Fruit fly (Drosophila melanogaster) whole organism, embryonic: ENCODE measurements around the gene UQCR-6.4L.
A peak's percentile ranks its signal among the peaks of the same experiment; 100 is the strongest.

ENCODE experiments used
- Bdp1 ChIP-seq: fragments of 200-800 bp; sonication (Bioruptor generic); optimal IDR thresholded peaks from 3 replicates; lab custom pipeline; 2016; ENCODE audit warnings: missing biosample characterization, missing genetic modification characterization
- Bteb2 ChIP-seq: fragments of 200-800 bp; sonication (Bioruptor generic); optimal IDR thresholded peaks from 2 replicates; lab custom pipeline; 2016; ENCODE audit warnings: missing biosample characterization, missing genetic modification characterization
- CG11456 ChIP-seq: fragments of 200-800 bp; sonication (Bioruptor generic); IDR thresholded peaks from 3 replicates; pipeline ENCODE4 v1.3.6; 2022; ENCODE audit warnings: missing biosample characterization, missing genetic modification characterization
- CG1233 ChIP-seq: fragments of 200-800 bp; sonication (Bioruptor generic); optimal IDR thresholded peaks from 4 replicates; lab custom pipeline; 2018; ENCODE audit warnings: missing biosample characterization, mild to moderate bottlenecking, missing genetic modification characterization
- CG16815 ChIP-seq: fragments of 200-800 bp; sonication (Bioruptor generic); optimal IDR thresholded peaks from 3 replicates; lab custom pipeline; 2017; ENCODE audit warnings: missing biosample characterization, mild to moderate bottlenecking, missing genetic modification characterization
- CG17612 ChIP-seq: fragments of 200-800 bp; sonication (Bioruptor generic); IDR thresholded peaks from 2 replicates; pipeline ENCODE4 v1.3.6; 2022; ENCODE audit warnings: missing biosample characterization, missing genetic modification characterization
- CG1832 ChIP-seq: fragments of 200-800 bp; sonication (Bioruptor generic); optimal IDR thresholded peaks from 2 replicates; lab custom pipeline; 2017; ENCODE audit warnings: missing biosample characterization, mild to moderate bottlenecking, missing genetic modification characterization, inconsistent platforms
- CG18476 ChIP-seq: fragments of 200-800 bp; sonication (Bioruptor generic); optimal IDR thresholded peaks from 2 replicates; lab custom pipeline; 2016; ENCODE audit warnings: missing biosample characterization, mild to moderate bottlenecking, missing genetic modification characterization
- CG32772 ChIP-seq: fragments of 200-800 bp; sonication (Bioruptor generic); IDR thresholded peaks from 2 replicates; pipeline ENCODE4 v1.3.6; 2022; ENCODE audit warnings: missing biosample characterization, missing genetic modification characterization
- CG33213 ChIP-seq: fragments of 200-800 bp; sonication (Bioruptor generic); optimal IDR thresholded peaks from 3 replicates; lab custom pipeline; 2016; ENCODE audit warnings: missing biosample characterization, missing genetic modification characterization
- CG34422 ChIP-seq: fragments of 200-800 bp; sonication (Bioruptor generic); IDR thresholded peaks from 3 replicates; pipeline ENCODE4 v1.3.6; 2022; ENCODE audit warnings: missing biosample characterization, missing genetic modification characterization
- CG4328 ChIP-seq: fragments of 200-800 bp; sonication (Bioruptor generic); optimal IDR thresholded peaks from 3 replicates; lab custom pipeline; 2017; ENCODE audit warnings: missing biosample characterization, missing genetic modification reagents, missing genetic modification characterization
- CG5245 ChIP-seq: fragments of 200-800 bp; sonication (Bioruptor generic); optimal IDR thresholded peaks from 3 replicates; lab custom pipeline; 2016; ENCODE audit warnings: missing biosample characterization, missing genetic modification characterization
- CG6654 ChIP-seq: fragments of 200-800 bp; sonication (Bioruptor generic); optimal IDR thresholded peaks from 2 replicates; lab custom pipeline; 2017; ENCODE audit warnings: missing biosample characterization, mild to moderate bottlenecking, missing genetic modification characterization
- CG8281 ChIP-seq: fragments of 200-800 bp; sonication (Bioruptor generic); optimal IDR thresholded peaks from 2 replicates; lab custom pipeline; 2018; ENCODE audit warnings: missing biosample characterization, mild to moderate bottlenecking, missing genetic modification characterization, moderate library complexity
- CG8388 ChIP-seq: fragments of 200-800 bp; sonication (Bioruptor generic); optimal IDR thresholded peaks from 2 replicates; lab custom pipeline; 2019; ENCODE audit warnings: missing biosample characterization, mild to moderate bottlenecking, missing genetic modification characterization, moderate library complexity
- CG8478 ChIP-seq: fragments of >200 bp; optimal IDR thresholded peaks from 2 replicates; lab custom pipeline; 2018
- CG9437 ChIP-seq: fragments of 200-800 bp; sonication (Bioruptor generic); optimal IDR thresholded peaks from 2 replicates; lab custom pipeline; 2018; ENCODE audit warnings: missing biosample characterization, mild to moderate bottlenecking, missing genetic modification characterization
- CG9797 ChIP-seq: fragments of 200-800 bp; sonication (Bioruptor generic); optimal IDR thresholded peaks from 3 replicates; lab custom pipeline; 2018; ENCODE audit warnings: missing biosample characterization, mild to moderate bottlenecking, missing genetic modification characterization
- D19A ChIP-seq: fragments of 200-800 bp; optimal IDR thresholded peaks from 3 replicates; lab custom pipeline; 2019; ENCODE audit warnings: missing biosample characterization, mild to moderate bottlenecking, missing genetic modification characterization, moderate library complexity
- Dfd ChIP-seq, 2 experiments: fragments of >200 bp; optimal IDR thresholded peaks; 2 replicates each; lab custom pipeline; 2017; ENCODE audit warnings: missing biosample characterization in 2 of 2, missing genetic modification characterization in 2 of 2
- Doc2 ChIP-seq: fragments of 200-800 bp; sonication (Bioruptor generic); IDR thresholded peaks from 2 replicates; pipeline ENCODE4 v1.3.6; 2022; ENCODE audit warnings: missing biosample characterization, missing genetic modification characterization
- E2f1 ChIP-seq: fragments of 200-800 bp; sonication (Bioruptor generic); IDR thresholded peaks from 2 replicates; pipeline ENCODE4 v1.3.6; 2022; ENCODE audit warnings: missing biosample characterization, missing genetic modification characterization
- Gug ChIP-seq: fragments of 200-800 bp; sonication (Bioruptor generic); IDR thresholded peaks from 4 replicates; pipeline ENCODE4 v1.3.6; 2022; ENCODE audit warnings: missing biosample characterization, missing genetic modification characterization
- HLHmδ ChIP-seq: fragments of 200-800 bp; sonication (Bioruptor generic); optimal IDR thresholded peaks from 2 replicates; lab custom pipeline; 2018; ENCODE audit warnings: missing biosample characterization, mild to moderate bottlenecking, missing genetic modification characterization, moderate library complexity
- Hey ChIP-seq: fragments of 200-800 bp; sonication (Bioruptor generic); optimal IDR thresholded peaks from 3 replicates; lab custom pipeline; 2018; ENCODE audit warnings: missing biosample characterization, mild to moderate bottlenecking, missing genetic modification characterization
- Mes4 ChIP-seq: fragments of 200-800 bp; sonication (Bioruptor generic); optimal IDR thresholded peaks from 2 replicates; lab custom pipeline; 2016; ENCODE audit warnings: missing biosample characterization, missing genetic modification characterization
- Mrtf ChIP-seq: fragments of 200-800 bp; sonication (Bioruptor generic); IDR thresholded peaks from 3 replicates; pipeline ENCODE4 v1.3.6; 2022; ENCODE audit warnings: missing biosample characterization, missing genetic modification characterization
- Myb ChIP-seq: fragments of 200-800 bp; sonication (Bioruptor generic); optimal IDR thresholded peaks from 2 replicates; lab custom pipeline; 2016; ENCODE audit warnings: missing biosample characterization, missing genetic modification characterization
- Rfx ChIP-seq: fragments of 200-800 bp; sonication (Bioruptor generic); IDR thresholded peaks from 2 replicates; pipeline ENCODE4 v1.3.6; 2022; ENCODE audit warnings: missing biosample characterization, missing genetic modification characterization
- Sin3A ChIP-seq: fragments of >200 bp; optimal IDR thresholded peaks from 2 replicates; lab custom pipeline; 2018
- YL-1 ChIP-seq: fragments of 200-800 bp; sonication (Bioruptor generic); optimal IDR thresholded peaks from 3 replicates; lab custom pipeline; 2017; ENCODE audit warnings: missing biosample characterization, mild to moderate bottlenecking, missing genetic modification characterization
- az2 ChIP-seq: fragments of 200-800 bp; sonication (Bioruptor generic); optimal IDR thresholded peaks from 3 replicates; lab custom pipeline; 2016; ENCODE audit warnings: missing biosample characterization, missing genetic modification characterization
- bbx ChIP-seq: fragments of 200-800 bp; sonication (Bioruptor generic); IDR thresholded peaks from 2 replicates; pipeline ENCODE4 v1.3.6; 2022; ENCODE audit warnings: missing biosample characterization, missing genetic modification characterization; ENCODE audit not compliant: partially characterized antibody
- bigmax ChIP-seq: fragments of 200-800 bp; sonication (Bioruptor generic); optimal IDR thresholded peaks from 2 replicates; lab custom pipeline; 2018; ENCODE audit warnings: missing biosample characterization, mild to moderate bottlenecking, missing genetic modification characterization
- bowl ChIP-seq: fragments of 200-800 bp; sonication (Bioruptor generic); IDR thresholded peaks from 2 replicates; pipeline ENCODE4 v1.3.6; 2022; ENCODE audit warnings: missing biosample characterization, missing genetic modification characterization
- btn ChIP-seq: fragments of 200-800 bp; sonication (Bioruptor generic); optimal IDR thresholded peaks from 2 replicates; lab custom pipeline; 2016; ENCODE audit warnings: missing biosample characterization, missing genetic modification characterization
- cad ChIP-seq: fragments of >200 bp; optimal IDR thresholded peaks from 2 replicates; lab custom pipeline; 2017; ENCODE audit warnings: missing biosample characterization, missing genetic modification characterization
- chn ChIP-seq: fragments of 200-800 bp; sonication (Bioruptor generic); optimal IDR thresholded peaks from 2 replicates; lab custom pipeline; 2016; ENCODE audit warnings: missing biosample characterization, missing genetic modification characterization
- ci ChIP-seq: fragments of 200-800 bp; sonication (Bioruptor generic); IDR thresholded peaks from 3 replicates; pipeline ENCODE4 v1.3.6; 2022; ENCODE audit warnings: missing biosample characterization, missing genetic modification characterization
- corto ChIP-seq: fragments of 200-800 bp; sonication (Bioruptor generic); optimal IDR thresholded peaks from 2 replicates; lab custom pipeline; 2016; ENCODE audit warnings: missing biosample characterization, mild to moderate bottlenecking, missing genetic modification characterization, moderate library complexity
- cwo ChIP-seq: fragments of 200-800 bp; sonication (Bioruptor generic); optimal IDR thresholded peaks from 3 replicates; lab custom pipeline; 2017; ENCODE audit warnings: missing biosample characterization, missing genetic modification characterization, mild to moderate bottlenecking, moderate library complexity, missing genetic modification reagents
- dimm ChIP-seq: fragments of 200-800 bp; sonication (Bioruptor generic); IDR thresholded peaks from 2 replicates; pipeline ENCODE4 v1.3.6; 2022; ENCODE audit warnings: missing biosample characterization, missing genetic modification characterization
- kay ChIP-seq: fragments of 200-800 bp; sonication (Bioruptor generic); optimal IDR thresholded peaks from 2 replicates; lab custom pipeline; 2016; ENCODE audit warnings: missing biosample characterization, missing genetic modification characterization
- lmd ChIP-seq: fragments of 200-800 bp; sonication (Bioruptor generic); IDR thresholded peaks from 2 replicates; pipeline ENCODE4 v1.3.6; 2022; ENCODE audit warnings: missing biosample characterization, missing genetic modification characterization
- nau ChIP-seq: fragments of 200-800 bp; sonication (Bioruptor generic); optimal IDR thresholded peaks from 3 replicates; lab custom pipeline; 2017; ENCODE audit warnings: missing biosample characterization, mild to moderate bottlenecking, missing genetic modification characterization, missing genetic modification reagents
- pan ChIP-seq, 4 experiments: fragments of >200 bp in 3 of 4; fragments of 200-800 bp in 1 of 4; sonication (Bioruptor generic) in 1 of 4; optimal IDR thresholded peaks in 3 of 4; IDR thresholded peaks in 1 of 4; 2 replicates each; pipeline versions ENCODE4 v1.3.6 to Lab custom; 2017 to 2022; ENCODE audit warnings: missing biosample characterization in 2 of 4, missing genetic modification characterization in 2 of 4, mixed read lengths in 1 of 4
- peb ChIP-seq: fragments of 200-800 bp; sonication (Bioruptor generic); IDR thresholded peaks from 2 replicates; pipeline ENCODE4 v1.3.6; 2022; ENCODE audit warnings: missing biosample characterization, missing genetic modification characterization
- sens ChIP-seq: fragments of 200-800 bp; sonication (Bioruptor generic); peaks from one replicate; lab custom pipeline; 2016; ENCODE audit warnings: missing biosample characterization, missing genetic modification characterization
- sim ChIP-seq: fragments of 200-800 bp; sonication (Bioruptor generic); IDR thresholded peaks from 2 replicates; pipeline ENCODE4 v1.3.6; 2022; ENCODE audit warnings: missing biosample characterization, missing genetic modification characterization
- sisA ChIP-seq: fragments of 200-800 bp; sonication (Bioruptor generic); IDR thresholded peaks from 2 replicates; pipeline ENCODE4 v1.3.6; 2022; ENCODE audit warnings: missing biosample characterization, missing genetic modification characterization
- tin ChIP-seq: fragments of 200-800 bp; sonication (Bioruptor generic); optimal IDR thresholded peaks from 3 replicates; lab custom pipeline; 2016; ENCODE audit warnings: missing biosample characterization, missing genetic modification characterization

UQCR-6.4L gene

dm6 chr3L:16581201-16581705 lies 14.7 kb downstream of the UQCR-6.4L start, which contains the start of gene Smn (continued):
- peak; percentile 18 for TF ChIP-seq CG9437 (GFP tag; lab: Kevin White, UChicago)
- peak; percentile 29 for TF ChIP-seq CG1233 (GFP tag; lab: Kevin White, UChicago)
- peak; percentile 87 for TF ChIP-seq bbx (GFP tag; lab: Robert Waterston, UW)
- no peak for TF ChIP-seq CG34422 (GFP tag; lab: Robert Waterston, UW)
- no peak for TF ChIP-seq corto (GFP tag; lab: Kevin White, UChicago)
- TF ChIP-seq kay (GFP tag; lab: Kevin White, UChicago) = no peak
- TF ChIP-seq Doc2 = no peak
- TF ChIP-seq CG17612 (GFP tag; lab: Robert Waterston, UW) = no peak
- no peak for TF ChIP-seq bigmax (GFP tag; lab: Kevin White, UChicago)
- no peak for TF ChIP-seq E2f1
- no peak for TF ChIP-seq pan (optimal IDR thresholded peaks at IDR 0.05; lab: Kevin White, UChicago)
- TF ChIP-seq pan (GFP tag; optimal IDR thresholded peaks at IDR 0.05 in 1 of 2, IDR thresholded peaks at IDR 0.05 in 1 of 2) = no peak
- no peak for TF ChIP-seq CG16815 (GFP tag; lab: Kevin White, UChicago)
- no peak for TF ChIP-seq cad (GFP tag; lab: Kevin White, UChicago)
- no peak for TF ChIP-seq CG8478
- peak; percentile 55 for TF ChIP-seq Myb (GFP tag; lab: Kevin White, UChicago)
- TF ChIP-seq CG4328 (GFP tag; lab: Kevin White, UChicago) = peak; percentile 27
- TF ChIP-seq nau (GFP tag; lab: Kevin White, UChicago) = peak; percentile 16
- peak; percentile 43 for TF ChIP-seq CG33213 (GFP tag; lab: Kevin White, UChicago)
- TF ChIP-seq Mes4 (GFP tag; lab: Kevin White, UChicago) = no peak
- TF ChIP-seq Rfx (GFP tag; lab: Robert Waterston, UW) = peak; percentile 31; the same call in 1 of the 2 replicates
- no peak for TF ChIP-seq dimm (GFP tag; lab: Robert Waterston, UW)
- peak; percentile 34 for TF ChIP-seq CG8388 (GFP tag; lab: Kevin White, UChicago)
- TF ChIP-seq Hey = no peak
- TF ChIP-seq CG18476 (GFP tag; lab: Kevin White, UChicago) = peak; percentile 18
- no peak for TF ChIP-seq sim (GFP tag; lab: Robert Waterston, UW)
- TF ChIP-seq CG32772 (GFP tag; lab: Robert Waterston, UW) = no peak
- no peak for TF ChIP-seq CG11456 (GFP tag; lab: Robert Waterston, UW)
- peak; percentile 29 for TF ChIP-seq chn (GFP tag; lab: Kevin White, UChicago)
- peak; percentile 22 for TF ChIP-seq Bdp1 (GFP tag; lab: Kevin White, UChicago)
- TF ChIP-seq CG5245 = peak; percentile 2
- TF ChIP-seq Sin3A = peak; percentile 37
- TF ChIP-seq peb = no peak
- no peak for TF ChIP-seq HLHmδ (GFP tag; lab: Kevin White, UChicago)
- TF ChIP-seq YL-1 (GFP tag; lab: Kevin White, UChicago) = peak; percentile 17
- no peak for TF ChIP-seq bowl (GFP tag; lab: Robert Waterston, UW)
- TF ChIP-seq Dfd (GFP tag; optimal IDR thresholded peaks at IDR 0.05; lab: Kevin White, UChicago) = no peak
- no peak for TF ChIP-seq CG1832 (GFP tag; lab: Kevin White, UChicago)
- no peak for TF ChIP-seq CG9797 (GFP tag; lab: Kevin White, UChicago)
- TF ChIP-seq CG8281 (tag; lab: Kevin White, UChicago) = peak; percentile 32
- peak; percentile 90 for TF ChIP-seq sens (GFP tag; lab: Kevin White, UChicago)
- TF ChIP-seq Bteb2 (GFP tag; lab: Kevin White, UChicago) = peak; percentile 37
- TF ChIP-seq sisA (GFP tag; lab: Robert Waterston, UW) = 0 out of 2 replicates have a peak, but pooled peaks have one; percentile 11
- TF ChIP-seq D19A (tag; lab: Kevin White, UChicago) = peak; percentile 28
- no peak for TF ChIP-seq CG6654 (GFP tag; lab: Kevin White, UChicago)
- TF ChIP-seq az2 = no peak
- peak; percentile 44 for TF ChIP-seq tin (GFP tag; lab: Kevin White, UChicago)
- TF ChIP-seq cwo (GFP tag; lab: Kevin White, UChicago) = peak; percentile 20
- no peak for TF ChIP-seq ci
- no peak for TF ChIP-seq btn (GFP tag; lab: Kevin White, UChicago)
- no peak for TF ChIP-seq Mrtf (GFP tag; lab: Robert Waterston, UW)
- no peak for TF ChIP-seq lmd (GFP tag; lab: Robert Waterston, UW)
- TF ChIP-seq Gug (GFP tag; lab: Robert Waterston, UW) = no peak
